Worm (Caenorhabditis elegans) whole organism, young adult: Measurements from ENCODE around the gene F22H10.6.

Source experiments
- F57A8.1 ChIP-seq: fragments of 200-800 bp; sonication (Bioruptor generic); optimal IDR thresholded peaks from 2 replicates; lab custom pipeline; 2018; ENCODE audit warnings: mild to moderate bottlenecking, missing genetic modification characterization, moderate library complexity, missing compliant biosample characterization
- Y53G8AR.9 ChIP-seq: fragments of 200-800 bp; sonication (Bioruptor generic); conservative IDR thresholded peaks from 2 replicates; pipeline ENCODE4 v1.3.6; 2022; ENCODE audit warnings: missing genetic modification reagents, missing genetic modification characterization, missing compliant biosample characterization
- sea-2 ChIP-seq: fragments of 200-800 bp; sonication (Bioruptor generic); IDR thresholded peaks from 2 replicates; pipeline ENCODE4 v1.3.6; 2022; ENCODE audit warnings: missing genetic modification characterization, missing compliant biosample characterization
- snpc-3.4 ChIP-seq: sonication (generic microtip); optimal IDR thresholded peaks from 2 replicates; lab custom pipeline; 2017; ENCODE audit warnings: missing genetic modification characterization, mild to moderate bottlenecking, missing compliant biosample characterization, antibody characterized with exemption, moderate library complexity, missing genotype, missing genetic modification reagents

- TF ChIP-seq snpc-3.4 (tag; lab: Kevin White, UChicago) (no peak), F57A8.1 (GFP tag; lab: Kevin White, UChicago) (no peak), sea-2 (GFP tag; lab: Robert Waterston, UW) (no peak), Y53G8AR.9 (GFP tag; lab: Robert Waterston, UW) (no peak)
Measured at ce11 chrX:16732259-16732658, 41.1 kb upstream of the F22H10.6 start.
